Fruit fly (Drosophila melanogaster): ENCODE measurements around the gene CG31220.

Gene CG31220

dm6 chr3R:19620953-19621352 is 27.3 kb upstream of the CG31220 start (continued):
- no peak for TF ChIP-seq CG3995 (GFP tag; optimal IDR thresholded peaks at IDR 0.05)
- no peak for TF ChIP-seq odd (GFP tag; optimal IDR thresholded peaks at IDR 0.05)
- no peak for TF ChIP-seq ranshi (GFP tag; IDR thresholded peaks at IDR 0.05)
- TF ChIP-seq sug (tag; optimal IDR thresholded peaks at IDR 0.05): peak; percentile 31
- TF ChIP-seq sens (GFP tag): no peak
- TF ChIP-seq vfl (GFP tag; optimal IDR thresholded peaks at IDR 0.05): no peak
- 0 out of 2 replicates have a peak, but pooled peaks have one; percentile 8 for TF ChIP-seq sens-2 (GFP tag; IDR thresholded peaks at IDR 0.05)
- TF ChIP-seq cwo (GFP tag; optimal IDR thresholded peaks at IDR 0.05): peak; percentile 14
- TF ChIP-seq CG12299 (tag; optimal IDR thresholded peaks at IDR 0.05): no peak
- TF ChIP-seq CG12744 (GFP tag; optimal IDR thresholded peaks at IDR 0.05): no peak
- TF ChIP-seq CG15601 (tag; optimal IDR thresholded peaks at IDR 0.05): no peak
- peak; percentile 44 for TF ChIP-seq gro (GFP tag; optimal IDR thresholded peaks at IDR 0.05)
- TF ChIP-seq danr (GFP tag; IDR thresholded peaks at IDR 0.05): no peak
- TF ChIP-seq usp (GFP tag; optimal IDR thresholded peaks at IDR 0.05): no peak
- TF ChIP-seq CG31388 (GFP tag; optimal IDR thresholded peaks at IDR 0.05): no peak
- TF ChIP-seq CG18619 (GFP tag; optimal IDR thresholded peaks at IDR 0.05): peak; percentile 13
- TF ChIP-seq D19A (tag; optimal IDR thresholded peaks at IDR 0.05): no peak
- TF ChIP-seq klu (GFP tag; IDR thresholded peaks at IDR 0.05): no peak
- TF ChIP-seq Atf6 (GFP tag; IDR thresholded peaks at IDR 0.05): 0 out of 2 replicates have a peak, but pooled peaks have one; percentile 14
- no peak for TF ChIP-seq ab (GFP tag; optimal IDR thresholded peaks at IDR 0.05)
- no peak for TF ChIP-seq ERR (GFP tag; optimal IDR thresholded peaks at IDR 0.05)
- TF ChIP-seq Nf-YB (GFP tag; optimal IDR thresholded peaks at IDR 0.05): no peak
- TF ChIP-seq fd64A (GFP tag; optimal IDR thresholded peaks at IDR 0.05): no peak
- TF ChIP-seq Deaf1 (tag; optimal IDR thresholded peaks at IDR 0.05): peak; percentile 62
- TF ChIP-seq CG10979 (tag; optimal IDR thresholded peaks at IDR 0.05): no peak
- TF ChIP-seq pan (optimal IDR thresholded peaks at IDR 0.05): no peak
- TF ChIP-seq pan (GFP tag; optimal IDR thresholded peaks at IDR 0.05 in 1 of 2, IDR thresholded peaks at IDR 0.05 in 1 of 2): peak in 1 of 2 experiments; percentile 33
- TF ChIP-seq exex (tag; optimal IDR thresholded peaks at IDR 0.05): peak; percentile 9
- TF ChIP-seq CG7839 (tag; optimal IDR thresholded peaks at IDR 0.05): no peak
- no peak for TF ChIP-seq pita (GFP tag; optimal IDR thresholded peaks at IDR 0.05)
- no peak for TF ChIP-seq chn (GFP tag; optimal IDR thresholded peaks at IDR 0.05)
- no peak for TF ChIP-seq CG10462 (GFP tag; optimal IDR thresholded peaks at IDR 0.05)

- peak; percentile 82 for TF ChIP-seq cwo (GFP tag; optimal IDR thresholded peaks at IDR 0.05)
- no peak for TF ChIP-seq CG15269 (tag; optimal IDR thresholded peaks at IDR 0.05)
- peak in 1 of 2 experiments; percentile 38 for TF ChIP-seq Pdp1 (GFP tag; optimal IDR thresholded peaks at IDR 0.05)
- TF ChIP-seq HmgZ (tag; optimal IDR thresholded peaks at IDR 0.05): peak; percentile 50
- peak; percentile 9; the same call in 1 of the 2 replicates for TF ChIP-seq Rfx (GFP tag; IDR thresholded peaks at IDR 0.05)
- no peak for TF ChIP-seq bowl (GFP tag; IDR thresholded peaks at IDR 0.05)
- TF ChIP-seq unpg (GFP tag; optimal IDR thresholded peaks at IDR 0.05): peak; percentile 10
- TF ChIP-seq Optix (GFP tag; IDR thresholded peaks at IDR 0.05): no peak
- peak; percentile 4 for TF ChIP-seq caup (GFP tag; optimal IDR thresholded peaks at IDR 0.05; ENCODE audit: severe bottlenecking)
- TF ChIP-seq sd (tag; optimal IDR thresholded peaks at IDR 0.05): peak; percentile 90
- no peak for TF ChIP-seq Neu2 (GFP tag; optimal IDR thresholded peaks at IDR 0.05; ENCODE audit: borderline replicate concordance)
- peak; percentile 3 for TF ChIP-seq grau (tag; optimal IDR thresholded peaks at IDR 0.05)
- no peak for TF ChIP-seq Rx (GFP tag; IDR thresholded peaks at IDR 0.05)
- peak; percentile 84 for TF ChIP-seq sug (tag; optimal IDR thresholded peaks at IDR 0.05)
- peak; percentile 38; the same call in 1 of the 3 replicates for TF ChIP-seq vnd (GFP tag; IDR thresholded peaks at IDR 0.05; ENCODE audit: partially characterized antibody)
- TF ChIP-seq exex (tag; optimal IDR thresholded peaks at IDR 0.05): peak; percentile 100
- TF ChIP-seq Hey (tag; optimal IDR thresholded peaks at IDR 0.05): peak; percentile 84
- peak; percentile 56 for TF ChIP-seq CG10543 (GFP tag; optimal IDR thresholded peaks at IDR 0.05)
- no peak for TF ChIP-seq CG13424 (tag; optimal IDR thresholded peaks at IDR 0.05)
- TF ChIP-seq CG13296 (GFP tag; optimal IDR thresholded peaks at IDR 0.05): peak; percentile 24
- peak; percentile 11; the same call in 1 of the 2 replicates for TF ChIP-seq stc (GFP tag; IDR thresholded peaks at IDR 0.05)
- TF ChIP-seq MESR4 (GFP tag; optimal IDR thresholded peaks at IDR 0.05): no peak
- peak; percentile 70 for TF ChIP-seq CG18599 (GFP tag; optimal IDR thresholded peaks at IDR 0.05)
Measured at dm6 chr3R:19622005-19622404, 26.3 kb upstream of the CG31220 start.
